Worm (Caenorhabditis elegans): ENCODE measurements around the gene F15B9.10.
A peak's percentile ranks its signal among the peaks of the same experiment; 100 is the strongest.

F15B9.10 gene

DNA sequence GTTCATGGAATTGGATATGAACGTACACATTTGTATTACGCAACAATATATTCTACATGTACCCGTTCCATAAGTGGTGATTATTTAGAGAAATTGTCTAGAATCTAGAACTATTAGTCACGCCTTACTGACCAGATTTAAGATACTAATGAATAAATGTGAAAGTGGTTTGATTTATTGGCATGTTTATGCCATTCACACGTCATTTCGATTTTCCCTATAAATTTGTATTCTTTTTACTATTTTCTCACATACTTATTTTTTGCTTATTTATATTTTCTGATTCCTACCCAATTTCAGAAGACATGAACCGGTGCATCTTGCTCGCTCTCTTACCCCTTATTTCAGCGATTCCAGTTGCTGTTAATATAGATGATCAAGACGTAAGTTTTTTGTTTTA, 20.5 kb downstream of the F15B9.10 start, which contains the start of gene F15B9.8:
Gene F15B9.8, plus strand, starts transcription at position 301 of the 400 bp plus-strand sequence.
- peak; percentile 42 for TF ChIP-seq nhr-85 (tag)
- TF ChIP-seq jun-1 (tag; optimal IDR thresholded peaks at IDR 0.05) = no peak

- TF ChIP-seq vab-15 (tag; optimal IDR thresholded peaks at IDR 0.05) (no peak), Y116A8C.19 (tag; optimal IDR thresholded peaks at IDR 0.05; ENCODE audit: borderline replicate concordance) (no peak), C04F5.9 (tag; optimal IDR thresholded peaks at IDR 0.05) (no peak), nhr-76 (tag; optimal IDR thresholded peaks at IDR 0.05) (no peak), efl-3 (GFP tag; optimal IDR thresholded peaks at IDR 0.05) (no peak), unc-30 (tag; optimal IDR thresholded peaks at IDR 0.05) (no peak), ceh-8 (GFP tag; optimal IDR thresholded peaks at IDR 0.05) (no peak), nhr-71 (tag; optimal IDR thresholded peaks at IDR 0.05) (no peak), nhr-11 (tag; optimal IDR thresholded peaks at IDR 0.05) (no peak), fos-1 (tag; optimal IDR thresholded peaks at IDR 0.05) (no peak), mab-9 (GFP tag; IDR thresholded peaks at IDR 0.05) (no peak)
Measured at ce11 chrV:12987061-12987460, 21.7 kb downstream of the F15B9.10 start, which contains the start of gene shw-3. Gene shw-3, minus strand, starts transcription at chrV:12987161.

- no peak for TF ChIP-seq snu-23 (GFP tag; optimal IDR thresholded peaks at IDR 0.05)
Measured at ce11 chrV:12974047-12974446, 34.7 kb downstream of the F15B9.10 start.

DNA sequence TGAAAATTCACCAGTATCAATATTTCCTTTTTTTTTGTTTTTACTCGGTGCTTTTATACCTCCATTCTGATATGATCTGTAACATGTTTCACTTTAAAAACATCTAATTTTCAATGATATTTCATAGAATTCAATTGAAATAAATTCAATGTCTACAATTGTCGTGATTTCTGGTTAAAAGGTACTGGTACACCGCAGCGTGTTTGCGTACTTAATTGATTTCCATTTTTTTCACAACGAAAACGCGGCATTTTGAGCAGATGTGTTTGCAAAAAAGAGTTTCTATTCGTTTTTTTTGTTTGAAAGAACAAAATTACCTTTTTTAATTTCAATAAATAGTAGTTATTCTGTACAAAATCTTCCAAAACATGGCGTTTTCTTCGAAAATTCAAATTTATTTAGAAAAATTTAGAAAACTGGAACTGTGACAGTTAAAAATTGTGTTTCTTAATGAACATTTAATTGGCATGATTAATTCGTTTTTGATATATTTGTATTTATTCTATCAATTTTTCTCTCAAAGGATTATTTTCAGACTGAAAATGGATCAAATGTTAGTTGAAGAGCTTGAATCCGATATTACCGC, 38.1 kb downstream of the F15B9.10 start, which contains the start of gene pnn-1:
Gene pnn-1, plus strand, starts transcription at position 536 of the 586 bp plus-strand sequence.
- TF ChIP-seq fos-1 (tag; optimal IDR thresholded peaks at IDR 0.05) = no peak
- peak; percentile 44 for TF ChIP-seq nhr-71 (tag; optimal IDR thresholded peaks at IDR 0.05)
- TF ChIP-seq unc-98 (GFP tag; IDR thresholded peaks at IDR 0.05) = no peak
- TF ChIP-seq rnt-1 (tag; optimal IDR thresholded peaks at IDR 0.05) = no peak
- peak; percentile 37 for TF ChIP-seq lin-14 (GFP tag; optimal IDR thresholded peaks at IDR 0.05)
- TF ChIP-seq mef-2 (tag; optimal IDR thresholded peaks at IDR 0.05) = no peak
- peak; percentile 12 for TF ChIP-seq tbx-2 (tag; optimal IDR thresholded peaks at IDR 0.05)
- TF ChIP-seq F16B12.6 (tag; optimal IDR thresholded peaks at IDR 0.05) = peak; percentile 87
- TF ChIP-seq nhr-47 (tag; optimal IDR thresholded peaks at IDR 0.05) = peak; percentile 37
- peak; percentile 71 to 86 for TF ChIP-seq lsy-2 (tag; optimal IDR thresholded peaks at IDR 0.05)
- TF ChIP-seq unc-62 (GFP tag; optimal IDR thresholded peaks at IDR 0.05) = no peak
- TF ChIP-seq mep-1 (tag; optimal IDR thresholded peaks at IDR 0.05) = peak; percentile 58
- peak; percentile 28 to 63 for TF ChIP-seq lin-35 (GFP tag; optimal IDR thresholded peaks at IDR 0.05)
- TF ChIP-seq C16A3.4 (tag; optimal IDR thresholded peaks at IDR 0.05) = peak; percentile 44
- TF ChIP-seq efl-1 (optimal IDR thresholded peaks at IDR 0.05) = peak; percentile 40 to 58
- peak; percentile 49 to 95 for TF ChIP-seq efl-1 (GFP tag; optimal IDR thresholded peaks at IDR 0.05 in 1 of 2)
- TF ChIP-seq nhr-76 (tag; optimal IDR thresholded peaks at IDR 0.05) = no peak
- TF ChIP-seq snu-23 (GFP tag; optimal IDR thresholded peaks at IDR 0.05) = peak; percentile 45
- peak; percentile 29 to 69 (median 63) for TF ChIP-seq dpl-1 (GFP tag; optimal IDR thresholded peaks at IDR 0.05)
- TF ChIP-seq blmp-1 (tag; optimal IDR thresholded peaks at IDR 0.05) = peak; percentile 41
- peak; percentile 31 for TF ChIP-seq xbp-1 (tag; optimal IDR thresholded peaks at IDR 0.05)
- no peak for TF ChIP-seq ama-1 (optimal IDR thresholded peaks at IDR 0.05)

- no peak for TF ChIP-seq C34B4.2 (tag; optimal IDR thresholded peaks at IDR 0.05)
- TF ChIP-seq ceh-8 (GFP tag; optimal IDR thresholded peaks at IDR 0.05) = no peak
- no peak for TF ChIP-seq nhr-237 (tag; optimal IDR thresholded peaks at IDR 0.05)
- TF ChIP-seq xbp-1 (tag; optimal IDR thresholded peaks at IDR 0.05) = no peak
- no peak for TF ChIP-seq nhr-85 (tag)
- TF ChIP-seq sox-4 (tag; optimal IDR thresholded peaks at IDR 0.05) = no peak
Measured at ce11 chrV:12968555-12968954, 40.2 kb downstream of the F15B9.10 start, which contains the start of gene lin-46. Gene lin-46, plus strand, starts transcription at chrV:12968855.
